Worm (Caenorhabditis elegans) whole organism, L3 larva: ENCODE data around the gene pch-2.

Experiments
- aly-2 ChIP-seq: fragments of 150-350 bp; optimal IDR thresholded peaks from 2 replicates; lab custom pipeline; 2014; ENCODE audit warnings: missing biosample characterization, missing genetic modification characterization
- ama-1 ChIP-seq: fragments of 150-350 bp; optimal IDR thresholded peaks from 2 replicates; lab custom pipeline; 2018
- ceh-82 ChIP-seq: fragments of 150-350 bp; optimal IDR thresholded peaks from 2 replicates; lab custom pipeline; 2014; ENCODE audit warnings: missing biosample characterization, missing genetic modification characterization
- egl-27 ChIP-seq: sonication (generic microtip); optimal IDR thresholded peaks from 4 replicates; lab custom pipeline; 2017; ENCODE audit warnings: missing biosample characterization, missing genetic modification reagents, missing genetic modification characterization
- fos-1 ChIP-seq: fragments of 150-350 bp; optimal IDR thresholded peaks from 2 replicates; lab custom pipeline; 2014; ENCODE audit warnings: missing biosample characterization, missing genetic modification characterization
- jun-1 ChIP-seq: fragments of 150-350 bp; optimal IDR thresholded peaks from 2 replicates; lab custom pipeline; 2014; ENCODE audit warnings: missing biosample characterization, missing genetic modification reagents, missing genetic modification characterization
- lin-39 ChIP-seq: fragments of 150-350 bp; optimal IDR thresholded peaks from 2 replicates; lab custom pipeline; 2018; ENCODE audit warnings: missing biosample characterization, missing genetic modification reagents, missing genetic modification characterization
- mdl-1 ChIP-seq: fragments of 150-350 bp; optimal IDR thresholded peaks from 2 replicates; lab custom pipeline; 2014; ENCODE audit warnings: missing biosample characterization, missing genetic modification characterization
- nhr-237 ChIP-seq: fragments of 150-350 bp; optimal IDR thresholded peaks from 2 replicates; lab custom pipeline; 2014; ENCODE audit warnings: missing biosample characterization, missing genetic modification characterization
- nhr-77 ChIP-seq: fragments of 150-350 bp; optimal IDR thresholded peaks from 2 replicates; lab custom pipeline; 2014; ENCODE audit warnings: missing biosample characterization, missing genetic modification characterization
- pqm-1 ChIP-seq: fragments of 150-350 bp; optimal IDR thresholded peaks from 2 replicates; lab custom pipeline; 2017; ENCODE audit warnings: missing biosample characterization, missing genetic modification characterization, inconsistent platforms
- snpc-4 ChIP-seq: fragments of 150-350 bp; optimal IDR thresholded peaks from 2 replicates; lab custom pipeline; 2014; ENCODE audit warnings: missing biosample characterization, missing genetic modification characterization
- tbx-2 ChIP-seq: sonication (generic microtip); optimal IDR thresholded peaks from 2 replicates; lab custom pipeline; 2016; ENCODE audit warnings: mild to moderate bottlenecking, missing genetic modification characterization, missing compliant biosample characterization
- unc-62 ChIP-seq: fragments of 150-350 bp; sonication (generic microtip); optimal IDR thresholded peaks from 4 replicates; lab custom pipeline; 2014; ENCODE audit warnings: missing biosample characterization, missing genetic modification reagents, missing genetic modification characterization

DNA sequence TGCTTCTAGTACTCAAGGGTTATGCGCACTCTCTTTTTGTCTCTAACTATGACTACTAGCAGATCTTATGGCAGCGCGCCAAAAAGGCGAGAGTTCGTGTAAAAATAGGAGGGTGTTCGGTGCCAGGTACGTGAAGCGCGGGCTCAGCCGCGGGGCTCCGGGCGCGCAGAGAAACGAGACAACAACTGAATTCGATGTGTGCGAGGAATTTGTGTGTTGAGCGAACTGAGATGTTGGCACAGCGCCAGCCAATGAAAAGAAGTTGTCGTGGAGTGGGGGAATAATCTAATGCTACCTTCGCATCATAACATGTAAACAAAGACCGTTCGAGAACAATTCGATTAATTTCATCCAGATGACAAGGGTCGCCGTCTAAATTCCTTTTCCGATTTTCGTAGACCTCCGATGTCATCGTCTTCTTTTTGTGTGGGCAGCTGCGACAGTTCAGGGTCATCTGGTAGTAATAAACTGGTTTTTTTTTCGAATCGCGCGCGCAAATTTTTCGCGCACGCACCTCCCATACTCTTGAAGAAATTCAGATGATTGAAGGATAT lies 26.7 kb upstream of the pch-2 start:
- TF ChIP-seq egl-27 (tag; lab: Kevin White, UChicago) (no peak), fos-1 (tag; lab: Kevin White, UChicago) (no peak), ama-1 (lab: Kevin White, UChicago) (peak; percentile 23), pqm-1 (tag; lab: Kevin White, UChicago) (no peak), unc-62 (GFP tag; lab: Kevin White, UChicago) (no peak), jun-1 (peak; percentile 5), ceh-82 (tag; lab: Kevin White, UChicago) (no peak), lin-39 (tag; lab: Kevin White, UChicago) (peak; percentile 93), snpc-4 (tag; lab: Kevin White, UChicago) (peak; percentile 21), nhr-77 (no peak), nhr-237 (tag; lab: Kevin White, UChicago) (no peak), tbx-2 (tag; lab: Kevin White, UChicago) (peak; percentile 53), mdl-1 (tag; lab: Kevin White, UChicago) (no peak), aly-2 (no peak)
